Worm (Caenorhabditis elegans) whole organism, mixed stage, embryonic: ENCODE measurements around the gene M03B6.5.

Experiments
- ces-1 ChIP-seq: fragments of 150-350 bp; optimal IDR thresholded peaks from 2 replicates; lab custom pipeline; 2014; ENCODE audit warnings: missing biosample characterization, missing genetic modification reagents, missing genetic modification characterization
- cnd-1 ChIP-seq: fragments of 200-800 bp; sonication (Bioruptor generic); optimal IDR thresholded peaks from 2 replicates; lab custom pipeline; 2018; ENCODE audit warnings: mild to moderate bottlenecking, missing genetic modification characterization, missing compliant biosample characterization
- drap-1 ChIP-seq: fragments of 200-800 bp; sonication (Bioruptor generic); optimal IDR thresholded peaks from 3 replicates; lab custom pipeline; 2018; ENCODE audit warnings: mild to moderate bottlenecking, missing genetic modification characterization, missing compliant biosample characterization
- elt-1 ChIP-seq: sonication (generic microtip); optimal IDR thresholded peaks from 2 replicates; lab custom pipeline; 2017; ENCODE audit warnings: missing genetic modification characterization, mild to moderate bottlenecking, missing compliant biosample characterization, antibody characterized with exemption, moderate library complexity, borderline replicate concordance; ENCODE audit not compliant: insufficient read depth
- elt-3 ChIP-seq: fragments of 150-350 bp; optimal IDR thresholded peaks from 2 replicates; lab custom pipeline; 2014; ENCODE audit warnings: missing biosample characterization, missing genetic modification characterization
- flh-1 ChIP-seq: fragments of 200-800 bp; sonication (Bioruptor generic); optimal IDR thresholded peaks from 2 replicates; lab custom pipeline; 2018; ENCODE audit warnings: mild to moderate bottlenecking, missing genetic modification characterization, moderate library complexity, missing compliant biosample characterization
- lin-13 ChIP-seq: fragments of 150-350 bp; optimal IDR thresholded peaks from 2 replicates; lab custom pipeline; 2014; ENCODE audit warnings: missing biosample characterization, missing genetic modification characterization
- lsy-2 ChIP-seq: fragments of 150-350 bp; optimal IDR thresholded peaks from 2 replicates; lab custom pipeline; 2014; ENCODE audit warnings: missing biosample characterization, missing genetic modification characterization
- mep-1 ChIP-seq: fragments of 150-350 bp; optimal IDR thresholded peaks from 2 replicates; lab custom pipeline; 2017; ENCODE audit warnings: missing biosample characterization, missing genetic modification reagents, missing genetic modification characterization, inconsistent platforms
- nhr-12 ChIP-seq: fragments of 150-350 bp; optimal IDR thresholded peaks from 2 replicates; lab custom pipeline; 2014; ENCODE audit warnings: missing biosample characterization, missing genetic modification characterization
- nhr-237 ChIP-seq: fragments of 150-350 bp; optimal IDR thresholded peaks from 2 replicates; lab custom pipeline; 2014; ENCODE audit warnings: missing biosample characterization, missing genetic modification characterization
- pha-4 ChIP-seq: fragments of 150-350 bp; optimal IDR thresholded peaks from 2 replicates; lab custom pipeline; 2018; ENCODE audit warnings: missing biosample characterization, missing genetic modification reagents, missing genetic modification characterization
- sem-2 ChIP-seq: fragments of 200-800 bp; sonication (Bioruptor generic); optimal IDR thresholded peaks from 2 replicates; lab custom pipeline; 2018; ENCODE audit warnings: mild to moderate bottlenecking, missing genetic modification characterization, missing compliant biosample characterization
- unc-62 ChIP-seq: fragments of 150-350 bp; optimal IDR thresholded peaks from 2 replicates; lab custom pipeline; 2014; ENCODE audit warnings: missing biosample characterization, missing genetic modification reagents, missing genetic modification characterization

ce11 chrX:13809773-13810172 lies 34.0 kb upstream of the M03B6.5 start, which contains the start of gene obr-3:
- TF ChIP-seq mep-1 (tag; lab: Kevin White, UChicago) (no peak), sem-2 (no peak), nhr-237 (tag; lab: Kevin White, UChicago) (no peak), cnd-1 (tag; lab: Kevin White, UChicago) (no peak), lsy-2 (tag; lab: Kevin White, UChicago) (no peak), elt-1 (tag; lab: Kevin White, UChicago) (no peak), unc-62 (no peak), pha-4 (tag; lab: Kevin White, UChicago) (no peak), nhr-12 (tag; lab: Kevin White, UChicago) (no peak), flh-1 (GFP tag; lab: Kevin White, UChicago) (no peak), ces-1 (GFP tag; lab: Kevin White, UChicago) (no peak), elt-3 (tag; lab: Kevin White, UChicago) (no peak), drap-1 (GFP tag; lab: Kevin White, UChicago) (no peak), lin-13 (tag; lab: Kevin White, UChicago) (no peak)
